Fruit fly (Drosophila melanogaster) whole organism, prepupa: ENCODE results near the gene Mgat4a.

Experiments
- CG10631 ChIP-seq: fragments of 200-800 bp; sonication (Bioruptor generic); optimal IDR thresholded peaks from 2 replicates; lab custom pipeline; 2016; ENCODE audit warnings: missing biosample characterization, missing genetic modification characterization
- CG1621 ChIP-seq: fragments of 200-800 bp; sonication (Bioruptor generic); optimal IDR thresholded peaks from 3 replicates; lab custom pipeline; 2018; ENCODE audit warnings: missing biosample characterization, mild to moderate bottlenecking, missing genetic modification characterization
- CG16779 ChIP-seq: fragments of 200-800 bp; sonication (Bioruptor generic); optimal IDR thresholded peaks from 3 replicates; lab custom pipeline; 2017; ENCODE audit warnings: missing biosample characterization, mild to moderate bottlenecking, missing genetic modification characterization
- CG6792 ChIP-seq: fragments of 200-800 bp; sonication (Bioruptor generic); optimal IDR thresholded peaks from 3 replicates; lab custom pipeline; 2016; ENCODE audit warnings: missing biosample characterization, missing genetic modification characterization
- Hr39 ChIP-seq: fragments of 200-800 bp; sonication (Bioruptor generic); optimal IDR thresholded peaks from 2 replicates; lab custom pipeline; 2016; ENCODE audit warnings: missing biosample characterization, missing genetic modification characterization
- esn ChIP-seq: fragments of 200-800 bp; sonication (Bioruptor generic); optimal IDR thresholded peaks from 2 replicates; lab custom pipeline; 2016; ENCODE audit warnings: missing biosample characterization, mild to moderate bottlenecking, missing genetic modification characterization, moderate library complexity
- spab ChIP-seq: fragments of 200-800 bp; sonication (Bioruptor generic); optimal IDR thresholded peaks from 2 replicates; lab custom pipeline; 2017; ENCODE audit warnings: missing biosample characterization, mild to moderate bottlenecking, missing genetic modification characterization, missing genetic modification reagents
- ss ChIP-seq, 2 experiments: fragments of 200-800 bp; sonication (Bioruptor generic); optimal IDR thresholded peaks; 2 replicates in 1 of 2; 3 replicates in 1 of 2; lab custom pipeline; 2017 to 2018; ENCODE audit warnings: mild to moderate bottlenecking in 2 of 2, missing biosample characterization in 2 of 2, missing genetic modification characterization in 2 of 2, moderate library complexity in 1 of 2

DNA sequence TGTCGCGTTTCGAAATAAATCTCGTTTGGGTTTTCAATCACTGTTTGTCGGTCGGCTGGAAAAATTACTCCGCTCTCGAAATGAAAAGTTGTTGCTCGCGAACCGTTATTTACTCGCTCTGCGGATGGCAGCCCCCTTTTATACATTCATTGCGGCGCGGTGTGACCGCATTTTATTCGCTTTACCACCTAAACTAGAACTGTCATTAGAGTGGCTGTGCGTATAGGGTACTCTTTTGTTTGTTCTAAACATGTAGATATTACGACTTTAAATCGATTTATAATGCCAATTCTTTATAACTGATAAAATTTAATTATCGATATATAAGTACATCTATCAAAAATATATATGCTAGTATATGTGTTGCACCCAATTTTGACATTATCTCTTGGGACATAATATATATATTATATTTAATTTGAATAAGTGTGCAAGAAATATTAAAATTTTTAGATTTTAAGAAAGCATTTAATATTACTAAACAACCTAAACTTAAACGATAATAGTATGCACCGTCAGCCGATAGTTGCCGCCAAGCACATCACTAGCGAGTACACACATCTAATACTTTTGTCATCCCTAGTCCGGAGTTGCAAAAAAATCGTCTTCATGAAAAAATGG, 24.5 kb downstream of the Mgat4a start, which contains the start of the genes bmm and Tdrd3:
- TF ChIP-seq spab (GFP tag; lab: Kevin White, UChicago) (peak; percentile 51), CG16779 (tag; lab: Kevin White, UChicago) (no peak), CG6792 (GFP tag; lab: Kevin White, UChicago) (peak; percentile 67), esn (GFP tag; lab: Kevin White, UChicago) (peak; percentile 74), CG1621 (tag; lab: Kevin White, UChicago) (peak; percentile 45), CG10631 (GFP tag; lab: Kevin White, UChicago) (peak; percentile 79), ss (GFP tag; optimal IDR thresholded peaks at IDR 0.05; lab: Kevin White, UChicago) (peak; percentile 41 to 65), Hr39 (peak; percentile 75)
